Worm (Caenorhabditis elegans) whole organism, early embryonic: ENCODE results near the gene tyr-2.

Source experiments
- F13C5.2 ChIP-seq: sonication (generic microtip); optimal IDR thresholded peaks from 2 replicates; lab custom pipeline; 2017; ENCODE audit warnings: mild to moderate bottlenecking, missing genetic modification characterization, inconsistent platforms, missing compliant biosample characterization
- aly-1 ChIP-seq: sonication (generic microtip); optimal IDR thresholded peaks from 2 replicates; lab custom pipeline; 2016; ENCODE audit warnings: missing genetic modification characterization, missing compliant biosample characterization
- ama-1 ChIP-seq: fragments of 150-350 bp; optimal IDR thresholded peaks from 2 replicates; lab custom pipeline; 2014
- flt-1 ChIP-seq: fragments of 200-800 bp; sonication (Bioruptor generic); IDR thresholded peaks from 2 replicates; pipeline ENCODE4 v1.3.6; 2022; ENCODE audit warnings: missing genetic modification characterization, missing compliant biosample characterization

- no peak for TF ChIP-seq ama-1
- no peak for TF ChIP-seq F13C5.2 (tag; lab: Kevin White, UChicago)
- no peak for TF ChIP-seq flt-1
- no peak for TF ChIP-seq aly-1 (tag; lab: Kevin White, UChicago)
Observed at ce11 chrIII:13718403-13718969, 25.5 kb upstream of the tyr-2 start.
